Worm (Caenorhabditis elegans): ENCODE measurements around the gene atf-7.

The atf-7 gene

DNA sequence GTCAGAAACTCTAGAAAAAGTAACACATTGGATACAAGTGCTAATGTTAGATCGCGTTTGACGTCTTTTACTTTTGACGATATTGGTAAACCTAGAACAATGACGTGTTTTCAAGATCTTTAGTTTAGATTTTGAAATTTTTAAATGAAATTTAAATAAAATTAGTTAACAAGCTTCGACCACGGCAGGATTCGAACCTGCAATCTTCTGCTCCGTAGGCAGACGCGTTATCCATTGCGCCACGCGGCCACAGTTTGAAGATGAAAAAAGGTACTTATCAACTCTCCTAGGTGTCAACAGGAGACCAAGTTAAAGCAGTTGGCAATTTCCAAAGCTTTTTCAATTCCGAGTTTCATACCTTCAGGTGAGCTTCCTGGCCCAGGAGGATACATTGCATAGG is 49.5 kb downstream of the atf-7 start:
- TF ChIP-seq T22C8.4 (GFP tag; IDR thresholded peaks at IDR 0.05) (no peak), cog-1 (tag; optimal IDR thresholded peaks at IDR 0.05) (no peak), ref-1 (GFP tag; conservative IDR thresholded peaks at IDR 0.05) (no peak)

DNA sequence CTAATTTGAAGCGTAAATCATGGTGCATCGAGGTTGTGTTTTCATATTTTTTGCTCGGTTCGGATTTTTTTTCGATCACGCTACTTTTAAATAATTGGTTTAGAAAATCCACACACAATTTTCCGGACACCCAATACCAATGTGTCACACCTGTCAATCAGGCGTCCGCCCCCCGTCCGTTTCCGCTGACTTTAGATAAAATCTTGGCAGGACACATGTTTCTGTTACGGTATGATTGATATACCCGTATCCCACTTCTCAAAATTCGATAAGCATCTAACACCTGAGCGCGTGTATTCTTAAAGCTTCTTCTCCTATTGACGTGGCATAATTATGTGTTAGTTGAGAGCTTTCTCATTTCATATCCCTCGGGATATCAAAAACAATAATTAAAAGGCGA is 50.8 kb downstream of the atf-7 start:
- no peak for TF ChIP-seq ztf-29 (GFP tag; IDR thresholded peaks at IDR 0.05)
- TF ChIP-seq flt-1 (GFP tag; IDR thresholded peaks at IDR 0.05): no peak
- TF ChIP-seq ztf-23 (GFP tag; IDR thresholded peaks at IDR 0.05): no peak
- TF ChIP-seq ref-1 (GFP tag; conservative IDR thresholded peaks at IDR 0.05): no peak
- TF ChIP-seq cog-1 (tag; optimal IDR thresholded peaks at IDR 0.05): no peak
- TF ChIP-seq tab-1 (GFP tag; IDR thresholded peaks at IDR 0.05): no peak
- no peak for TF ChIP-seq T22C8.4 (GFP tag; IDR thresholded peaks at IDR 0.05)
- no peak for TF ChIP-seq klf-2 (GFP tag; conservative IDR thresholded peaks at IDR 0.05)
- no peak for TF ChIP-seq med-1 (GFP tag; optimal IDR thresholded peaks at IDR 0.05; ENCODE audit: insufficient read depth)

DNA sequence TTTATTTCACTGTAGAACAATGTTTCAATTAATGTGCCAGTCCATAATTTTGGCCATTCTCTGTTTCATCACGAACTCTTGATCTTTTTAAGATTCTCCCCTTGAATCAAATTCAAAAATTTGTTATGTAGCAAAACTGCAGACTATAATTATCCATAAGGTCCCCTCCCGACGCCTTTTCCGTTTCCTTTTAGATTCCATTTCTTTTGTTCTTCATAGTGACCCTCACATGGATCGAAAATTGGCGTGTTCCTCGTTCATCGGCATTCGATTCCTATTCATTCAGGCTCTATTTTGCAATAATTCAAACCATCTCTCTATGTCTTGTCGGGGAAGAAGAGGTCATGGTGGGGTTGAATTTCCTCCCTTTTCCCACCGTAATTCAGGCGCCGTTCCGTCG is 54.4 kb downstream of the atf-7 start:
- TF ChIP-seq ref-1 (GFP tag; conservative IDR thresholded peaks at IDR 0.05) (no peak), tab-1 (GFP tag; IDR thresholded peaks at IDR 0.05) (no peak), med-1 (GFP tag; optimal IDR thresholded peaks at IDR 0.05; ENCODE audit: insufficient read depth) (no peak), ztf-23 (GFP tag; IDR thresholded peaks at IDR 0.05) (no peak), klf-2 (GFP tag; conservative IDR thresholded peaks at IDR 0.05) (no peak), cog-1 (tag; optimal IDR thresholded peaks at IDR 0.05) (no peak), ztf-29 (GFP tag; IDR thresholded peaks at IDR 0.05) (no peak)

DNA sequence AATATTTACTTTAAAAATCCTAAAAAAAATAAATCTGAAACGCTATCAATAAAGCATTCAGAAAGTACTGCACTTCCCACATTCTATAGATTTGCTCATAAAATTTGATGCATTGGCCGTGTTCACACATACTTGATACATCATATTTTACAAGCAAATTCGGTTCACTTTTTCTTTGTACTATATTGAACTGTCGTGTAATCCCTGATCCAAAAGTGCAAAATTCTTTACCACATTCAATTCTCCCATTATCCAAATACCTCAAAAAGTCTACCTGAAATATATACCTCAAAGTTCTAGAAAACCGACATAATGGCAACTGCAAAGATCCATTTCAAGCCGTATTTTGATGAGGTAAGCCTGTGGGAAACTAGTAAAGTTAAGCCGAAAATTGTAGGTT is 57.1 kb downstream of the atf-7 start, which contains the start of gene nex-3:
nex-3 (plus strand) TSS at position 301 of the 400 bp plus-strand sequence.
- no peak for TF ChIP-seq med-1 (GFP tag; optimal IDR thresholded peaks at IDR 0.05; ENCODE audit: insufficient read depth)
- no peak for TF ChIP-seq klf-2 (GFP tag; conservative IDR thresholded peaks at IDR 0.05)
- no peak for TF ChIP-seq flt-1 (GFP tag; IDR thresholded peaks at IDR 0.05)
- no peak for TF ChIP-seq cog-1 (tag; optimal IDR thresholded peaks at IDR 0.05)
- TF ChIP-seq tab-1 (GFP tag; IDR thresholded peaks at IDR 0.05): no peak
- TF ChIP-seq ref-1 (GFP tag; conservative IDR thresholded peaks at IDR 0.05): no peak
- no peak for TF ChIP-seq ztf-23 (GFP tag; IDR thresholded peaks at IDR 0.05)
- no peak for TF ChIP-seq ztf-29 (GFP tag; IDR thresholded peaks at IDR 0.05)
- no peak for TF ChIP-seq T22C8.4 (GFP tag; IDR thresholded peaks at IDR 0.05)

All from whole organism, midembryonic.